Worm (Caenorhabditis elegans) whole organism, L3 larva: Measurements from ENCODE around the gene F29C4.4.

Source experiments
- daf-12 ChIP-seq: fragments of 150-350 bp; optimal IDR thresholded peaks from 2 replicates; lab custom pipeline; 2014; ENCODE audit warnings: missing biosample characterization, missing genetic modification reagents, missing genetic modification characterization
- ztf-11 ChIP-seq: fragments of 150-350 bp; optimal IDR thresholded peaks from 2 replicates; lab custom pipeline; 2014; ENCODE audit warnings: missing biosample characterization, missing genetic modification characterization

- TF ChIP-seq ztf-11 (tag; lab: Kevin White, UChicago), result no peak
- TF ChIP-seq daf-12 (tag; lab: Kevin White, UChicago), result no peak
Observed at ce11 chrIV:80943-81342, 30.5 kb upstream of the F29C4.4 start.
